Worm (Caenorhabditis elegans): ENCODE data around the gene R05D3.8.

DNA sequence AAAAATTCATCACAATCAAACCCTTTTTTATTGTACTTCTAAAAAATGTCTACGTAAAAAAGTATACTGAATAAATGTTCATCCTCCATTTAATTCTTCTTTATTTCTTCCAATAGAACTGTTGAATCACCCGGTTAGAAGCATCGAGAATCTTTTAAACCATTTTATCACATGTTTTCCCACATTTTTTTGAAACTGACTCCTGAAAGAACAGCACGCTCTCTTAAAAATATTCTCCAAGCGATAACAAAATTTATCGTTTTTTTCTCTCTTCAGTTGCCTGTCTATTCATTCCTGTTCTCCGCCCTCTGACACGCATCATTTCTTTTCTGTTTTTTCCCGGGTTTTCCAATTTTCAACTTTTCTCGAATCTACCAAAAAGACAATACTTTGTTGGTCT is 33.7 kb downstream of the R05D3.8 start, which contains the start of gene F10E9.12:
- TF ChIP-seq F37B4.10 (GFP tag; IDR thresholded peaks at IDR 0.05), result no peak
- no peak for TF ChIP-seq F57C9.4 (tag; optimal IDR thresholded peaks at IDR 0.05)

Measured in whole organism, young adult.